1 fruit fly cellular context compared by ENCODE assay signal in the genomic region with DNA sequence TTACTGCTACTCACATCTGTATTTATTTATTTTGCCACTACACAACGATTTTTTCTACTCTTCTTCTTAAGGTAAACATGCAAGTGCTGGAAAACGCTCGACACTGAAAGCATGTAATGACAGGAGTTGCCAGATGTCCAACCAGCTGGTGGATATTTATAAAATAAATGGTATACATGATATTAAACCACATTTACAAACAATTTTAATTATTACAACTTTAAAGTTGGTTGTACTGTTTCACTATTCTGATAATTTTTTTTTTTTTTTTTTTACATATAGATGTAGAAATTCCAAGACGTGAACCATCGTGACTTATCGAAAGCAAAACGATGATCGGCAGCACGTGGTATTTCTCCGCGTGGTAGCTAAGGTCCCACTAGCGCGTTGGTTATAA.
TF ChIP-seq lines count a peak whose summit lies in the region.

Keap1 (minus strand) TSS at position 87 of the 397 bp plus-strand sequence.
kuk (plus strand) TSS at position 386 of the 397 bp plus-strand sequence.

TF ChIP-seq in whole organism, embryonic, 481 proteins besides CTCF, POLR2A, EP300 and RAD21 (continued from another document and continues in another):
- no peak for TF ChIP-seq Hr78 (GFP tag; optimal IDR thresholded peaks at IDR 0.05; lab: Kevin White, UChicago)
- TF ChIP-seq chinmo (GFP tag; IDR thresholded peaks at IDR 0.05; lab: Robert Waterston, UW; ENCODE audit: partially characterized antibody) = no peak
- no peak for TF ChIP-seq Usf (GFP tag; optimal IDR thresholded peaks at IDR 0.05; lab: Kevin White, UChicago)
- TF ChIP-seq nom (GFP tag; optimal IDR thresholded peaks at IDR 0.05; lab: Kevin White, UChicago) = no peak
- TF ChIP-seq scrt (GFP tag; optimal IDR thresholded peaks at IDR 0.05; lab: Kevin White, UChicago) = peak; percentile 35
- TF ChIP-seq lov (optimal IDR thresholded peaks at IDR 0.05; lab: Kevin White, UChicago) = no peak
- no peak for TF ChIP-seq lov (GFP tag; IDR thresholded peaks at IDR 0.05; lab: Robert Waterston, UW)
- TF ChIP-seq CG2129 (GFP tag; IDR thresholded peaks at IDR 0.05; lab: Robert Waterston, UW; ENCODE audit: partially characterized antibody) = peak; percentile 66
- peak; percentile 44; the same call in 1 of the 3 replicates for TF ChIP-seq so (GFP tag; IDR thresholded peaks at IDR 0.05; lab: Robert Waterston, UW)
- peak; percentile 50 for TF ChIP-seq D19B (GFP tag; optimal IDR thresholded peaks at IDR 0.05; lab: Kevin White, UChicago)
- TF ChIP-seq BtbVII (GFP tag; optimal IDR thresholded peaks at IDR 0.05; lab: Kevin White, UChicago) = peak; percentile 22
- TF ChIP-seq Poxn (GFP tag; IDR thresholded peaks at IDR 0.05; lab: Robert Waterston, UW) = no peak
- TF ChIP-seq cwo (GFP tag; optimal IDR thresholded peaks at IDR 0.05; lab: Kevin White, UChicago) = no peak
- TF ChIP-seq ab (GFP tag; optimal IDR thresholded peaks at IDR 0.05; lab: Kevin White, UChicago) = no peak
- no peak for TF ChIP-seq fd102C (GFP tag; optimal IDR thresholded peaks at IDR 0.05; lab: Kevin White, UChicago)
- TF ChIP-seq Dfd (GFP tag; optimal IDR thresholded peaks at IDR 0.05; lab: Kevin White, UChicago) = no peak
- no peak for TF ChIP-seq sc (optimal IDR thresholded peaks at IDR 0.05; lab: Kevin White, UChicago)
- TF ChIP-seq sc (GFP tag; optimal IDR thresholded peaks at IDR 0.05; lab: Kevin White, UChicago) = no peak
- no peak for TF ChIP-seq ftz-f1 (GFP tag; optimal IDR thresholded peaks at IDR 0.05; lab: Kevin White, UChicago)
- TF ChIP-seq Ets65A (GFP tag; lab: Kevin White, UChicago) = peak; percentile 96
- peak; percentile 61 for TF ChIP-seq tna (GFP tag; IDR thresholded peaks at IDR 0.05; lab: Robert Waterston, UW; ENCODE audit: partially characterized antibody)
- TF ChIP-seq CrebB (tag; optimal IDR thresholded peaks at IDR 0.05; lab: Kevin White, UChicago) = no peak
- peak; percentile 1 for TF ChIP-seq CG15601 (tag; optimal IDR thresholded peaks at IDR 0.05; lab: Kevin White, UChicago)
- peak; percentile 58 for TF ChIP-seq eyg (GFP tag; optimal IDR thresholded peaks at IDR 0.05; lab: Kevin White, UChicago)
- no peak for TF ChIP-seq pan (optimal IDR thresholded peaks at IDR 0.05; lab: Kevin White, UChicago)
- no peak for TF ChIP-seq pan (GFP tag; optimal IDR thresholded peaks at IDR 0.05 in 1 of 2, IDR thresholded peaks at IDR 0.05 in 1 of 2)
- TF ChIP-seq CG3281 (GFP tag; optimal IDR thresholded peaks at IDR 0.05; lab: Kevin White, UChicago) = no peak
- no peak for TF ChIP-seq zf30C (GFP tag; optimal IDR thresholded peaks at IDR 0.05; lab: Kevin White, UChicago)
- TF ChIP-seq Myb (GFP tag; optimal IDR thresholded peaks at IDR 0.05; lab: Kevin White, UChicago) = peak; percentile 92
- peak; percentile 47 for TF ChIP-seq CG13624 (GFP tag; optimal IDR thresholded peaks at IDR 0.05; lab: Kevin White, UChicago)
- TF ChIP-seq Ssrp (tag; optimal IDR thresholded peaks at IDR 0.05; lab: Kevin White, UChicago) = no peak
- peak; percentile 93 for TF ChIP-seq knrl (GFP tag; IDR thresholded peaks at IDR 0.05; lab: Robert Waterston, UW; ENCODE audit: partially characterized antibody)
- TF ChIP-seq aop (GFP tag; IDR thresholded peaks at IDR 0.05; lab: Robert Waterston, UW) = no peak
- peak in 1 of 2 experiments; percentile 4 for TF ChIP-seq Trl (optimal IDR thresholded peaks at IDR 0.05; lab: Kevin White, UChicago)
- TF ChIP-seq Trl (GFP tag; optimal IDR thresholded peaks at IDR 0.05; lab: Kevin White, UChicago) = peak; percentile 71
- peak; percentile 57 for TF ChIP-seq bab2 (GFP tag; optimal IDR thresholded peaks at IDR 0.05; lab: Kevin White, UChicago)
- peak; percentile 74 for TF ChIP-seq CG15514 (GFP tag; optimal IDR thresholded peaks at IDR 0.05; lab: Kevin White, UChicago)
- TF ChIP-seq CG1647 (GFP tag; optimal IDR thresholded peaks at IDR 0.05; lab: Kevin White, UChicago) = peak; percentile 71
- peak; percentile 74 for TF ChIP-seq CG9932 (GFP tag; IDR thresholded peaks at IDR 0.05; lab: Robert Waterston, UW)
- no peak for TF ChIP-seq gcm (GFP tag; optimal IDR thresholded peaks at IDR 0.05; lab: Kevin White, UChicago)
- TF ChIP-seq CG12104 (GFP tag; optimal IDR thresholded peaks at IDR 0.05; lab: Kevin White, UChicago) = peak; percentile 51
- TF ChIP-seq CG4424 (GFP tag; optimal IDR thresholded peaks at IDR 0.05; lab: Kevin White, UChicago) = peak; percentile 30
- peak; percentile 71 for TF ChIP-seq NfI (GFP tag; optimal IDR thresholded peaks at IDR 0.05; lab: Kevin White, UChicago)
- no peak; the same call in 1 of the 2 replicates for TF ChIP-seq ato (GFP tag; IDR thresholded peaks at IDR 0.05; lab: Robert Waterston, UW; ENCODE audit: partially characterized antibody)
- no peak for TF ChIP-seq CG1792 (GFP tag; optimal IDR thresholded peaks at IDR 0.05; lab: Kevin White, UChicago)
- peak; percentile 23 for TF ChIP-seq CG16863 (GFP tag; optimal IDR thresholded peaks at IDR 0.05; lab: Kevin White, UChicago)
- TF ChIP-seq CG30020 (tag; optimal IDR thresholded peaks at IDR 0.05; lab: Kevin White, UChicago) = peak; percentile 9
- peak; percentile 30; the same call in 1 of the 2 replicates for TF ChIP-seq CG8765 (GFP tag; IDR thresholded peaks at IDR 0.05; lab: Robert Waterston, UW)
- peak; percentile 43 for TF ChIP-seq CG17829 (tag; optimal IDR thresholded peaks at IDR 0.05; lab: Kevin White, UChicago)
- no peak for TF ChIP-seq pnt (GFP tag; optimal IDR thresholded peaks at IDR 0.05; lab: Kevin White, UChicago)
- peak; percentile 43 for TF ChIP-seq CG18599 (GFP tag; optimal IDR thresholded peaks at IDR 0.05; lab: Kevin White, UChicago)
- peak; percentile 88 for TF ChIP-seq Scr (GFP tag; IDR thresholded peaks at IDR 0.05; lab: Robert Waterston, UW; ENCODE audit: partially characterized antibody)
- TF ChIP-seq Doc3 (GFP tag; IDR thresholded peaks at IDR 0.05; lab: Robert Waterston, UW; ENCODE audit: partially characterized antibody) = peak; percentile 79
- no peak for TF ChIP-seq toy (GFP tag; IDR thresholded peaks at IDR 0.05; lab: Robert Waterston, UW)
- TF ChIP-seq CG14014 (GFP tag; IDR thresholded peaks at IDR 0.05; lab: Robert Waterston, UW) = peak; percentile 51
- peak; percentile 86 for TF ChIP-seq dm (GFP tag; optimal IDR thresholded peaks at IDR 0.05; lab: Kevin White, UChicago)
- peak; percentile 21 for TF ChIP-seq CG5245 (GFP tag; optimal IDR thresholded peaks at IDR 0.05; lab: Kevin White, UChicago)
- peak; percentile 28 for TF ChIP-seq CG12071 (GFP tag; optimal IDR thresholded peaks at IDR 0.05; lab: Kevin White, UChicago)
- TF ChIP-seq Atf3 (GFP tag; optimal IDR thresholded peaks at IDR 0.05; lab: Kevin White, UChicago) = peak; percentile 48
- TF ChIP-seq Sox102F (GFP tag; optimal IDR thresholded peaks at IDR 0.05; lab: Kevin White, UChicago) = peak; percentile 22
- peak; percentile 72 for TF ChIP-seq Mad (GFP tag; optimal IDR thresholded peaks at IDR 0.05; lab: Kevin White, UChicago)
- TF ChIP-seq row (GFP tag; IDR thresholded peaks at IDR 0.05; lab: Robert Waterston, UW) = peak; percentile 50; the same call in 2 of the 3 replicates
- peak; percentile 67 for TF ChIP-seq NC2β (GFP tag; optimal IDR thresholded peaks at IDR 0.05; lab: Kevin White, UChicago)
- TF ChIP-seq pb (GFP tag; optimal IDR thresholded peaks at IDR 0.05; lab: Kevin White, UChicago) = peak; percentile 17
- TF ChIP-seq mam (GFP tag; optimal IDR thresholded peaks at IDR 0.05; lab: Kevin White, UChicago) = peak; percentile 76
- peak; percentile 59 for TF ChIP-seq caup (GFP tag; optimal IDR thresholded peaks at IDR 0.05; lab: Kevin White, UChicago; ENCODE audit: severe bottlenecking)
- no peak for TF ChIP-seq Deaf1 (tag; optimal IDR thresholded peaks at IDR 0.05; lab: Kevin White, UChicago)
- TF ChIP-seq CG2889 (GFP tag; IDR thresholded peaks at IDR 0.05; lab: Robert Waterston, UW) = 0 out of 3 replicates have a peak, but pooled peaks have one; percentile 4
- peak; percentile 29 for TF ChIP-seq CG15269 (tag; optimal IDR thresholded peaks at IDR 0.05; lab: Kevin White, UChicago)
- TF ChIP-seq CG14441 (GFP tag; IDR thresholded peaks at IDR 0.05; lab: Robert Waterston, UW) = peak; percentile 57; the same call in 1 of the 2 replicates
- TF ChIP-seq exex (tag; optimal IDR thresholded peaks at IDR 0.05; lab: Kevin White, UChicago) = no peak
- no peak for TF ChIP-seq Abd-B (GFP tag; optimal IDR thresholded peaks at IDR 0.05; lab: Kevin White, UChicago)
- TF ChIP-seq CG6683 (GFP tag; optimal IDR thresholded peaks at IDR 0.05; lab: Kevin White, UChicago) = no peak
- TF ChIP-seq Doc2 (GFP tag; IDR thresholded peaks at IDR 0.05; lab: Robert Waterston, UW) = no peak
- TF ChIP-seq CG10274 (GFP tag; optimal IDR thresholded peaks at IDR 0.05; lab: Kevin White, UChicago) = no peak
- peak; percentile 77 for TF ChIP-seq bbx (GFP tag; IDR thresholded peaks at IDR 0.05; lab: Robert Waterston, UW; ENCODE audit: partially characterized antibody)
- peak; percentile 27 for TF ChIP-seq psq (GFP tag; optimal IDR thresholded peaks at IDR 0.05; lab: Kevin White, UChicago)
- TF ChIP-seq Oaz (GFP tag; IDR thresholded peaks at IDR 0.05; lab: Robert Waterston, UW) = no peak
- peak; percentile 52 for TF ChIP-seq Dek (tag; optimal IDR thresholded peaks at IDR 0.05; lab: Kevin White, UChicago)
- TF ChIP-seq CoRest (tag; optimal IDR thresholded peaks at IDR 0.05; lab: Kevin White, UChicago) = peak; percentile 67
- peak; percentile 11 for TF ChIP-seq CG8944 (GFP tag; optimal IDR thresholded peaks at IDR 0.05; lab: Kevin White, UChicago)
- TF ChIP-seq Opbp (GFP tag; IDR thresholded peaks at IDR 0.05; lab: Robert Waterston, UW; ENCODE audit: partially characterized antibody) = peak; percentile 71
- TF ChIP-seq CG32772 (GFP tag; IDR thresholded peaks at IDR 0.05; lab: Robert Waterston, UW) = peak; percentile 46; the same call in 1 of the 2 replicates
- no peak for TF ChIP-seq CG7556 (GFP tag; optimal IDR thresholded peaks at IDR 0.05; lab: Kevin White, UChicago)
- peak; percentile 58 for TF ChIP-seq CG12155 (GFP tag; optimal IDR thresholded peaks at IDR 0.05; lab: Kevin White, UChicago)
- TF ChIP-seq CG12744 (GFP tag; optimal IDR thresholded peaks at IDR 0.05; lab: Kevin White, UChicago) = peak; percentile 49
- peak; percentile 95 for TF ChIP-seq BEAF-32 (GFP tag; optimal IDR thresholded peaks at IDR 0.05; lab: Kevin White, UChicago)
- no peak for TF ChIP-seq abd-A (tag; optimal IDR thresholded peaks at IDR 0.05; lab: Kevin White, UChicago)
- no peak for TF ChIP-seq CG11723 (GFP tag; optimal IDR thresholded peaks at IDR 0.05; lab: Kevin White, UChicago)
- no peak for TF ChIP-seq HLH3B (GFP tag; IDR thresholded peaks at IDR 0.05; lab: Robert Waterston, UW)
- peak; percentile 16; the same call in 1 of the 3 replicates for TF ChIP-seq CG11093 (GFP tag; IDR thresholded peaks at IDR 0.05; lab: Robert Waterston, UW)
- TF ChIP-seq da (GFP tag; optimal IDR thresholded peaks at IDR 0.05; lab: Kevin White, UChicago) = peak; percentile 3
- peak; percentile 48 for TF ChIP-seq sqz (GFP tag; optimal IDR thresholded peaks at IDR 0.05; lab: Kevin White, UChicago)
- peak; percentile 59 for TF ChIP-seq CG1602 (GFP tag; optimal IDR thresholded peaks at IDR 0.05; lab: Kevin White, UChicago)
- no peak for TF ChIP-seq Optix (GFP tag; IDR thresholded peaks at IDR 0.05; lab: Robert Waterston, UW)
- no peak for TF ChIP-seq dan (GFP tag; IDR thresholded peaks at IDR 0.05; lab: Robert Waterston, UW)
- TF ChIP-seq CG7987 (GFP tag; optimal IDR thresholded peaks at IDR 0.05; lab: Kevin White, UChicago) = no peak
- peak; percentile 82 for TF ChIP-seq pzg (GFP tag; optimal IDR thresholded peaks at IDR 0.05; lab: Kevin White, UChicago)
- peak; percentile 93 for TF ChIP-seq CG9797 (GFP tag; optimal IDR thresholded peaks at IDR 0.05; lab: Kevin White, UChicago)
- TF ChIP-seq tio (GFP tag; optimal IDR thresholded peaks at IDR 0.05; lab: Kevin White, UChicago) = peak; percentile 64
- peak; percentile 24 for TF ChIP-seq grau (tag; optimal IDR thresholded peaks at IDR 0.05; lab: Kevin White, UChicago)
- peak; percentile 49 for TF ChIP-seq Xrp1 (GFP tag; IDR thresholded peaks at IDR 0.05; lab: Robert Waterston, UW)
- no peak for TF ChIP-seq CG15073 (GFP tag; optimal IDR thresholded peaks at IDR 0.05; lab: Kevin White, UChicago)
- TF ChIP-seq Neu2 (GFP tag; optimal IDR thresholded peaks at IDR 0.05; lab: Kevin White, UChicago; ENCODE audit: borderline replicate concordance) = no peak
- no peak for TF ChIP-seq crol (GFP tag; IDR thresholded peaks at IDR 0.05; lab: Robert Waterston, UW)
- TF ChIP-seq tgo (GFP tag; IDR thresholded peaks at IDR 0.05; lab: Robert Waterston, UW) = no peak
- TF ChIP-seq CG8359 (GFP tag; optimal IDR thresholded peaks at IDR 0.05; lab: Kevin White, UChicago; ENCODE audit: borderline replicate concordance) = no peak
- no peak for TF ChIP-seq jing (GFP tag; optimal IDR thresholded peaks at IDR 0.05; lab: Kevin White, UChicago)
- TF ChIP-seq bsh (GFP tag; optimal IDR thresholded peaks at IDR 0.05; lab: Kevin White, UChicago) = peak in 1 of 2 experiments; percentile 24
- no peak for TF ChIP-seq CG17568 (GFP tag; optimal IDR thresholded peaks at IDR 0.05; lab: Kevin White, UChicago)
- TF ChIP-seq nerfin-2 (GFP tag; IDR thresholded peaks at IDR 0.05; lab: Robert Waterston, UW; ENCODE audit: partially characterized antibody) = no peak
- TF ChIP-seq CG10267 (tag; optimal IDR thresholded peaks at IDR 0.05; lab: Kevin White, UChicago) = peak; percentile 99
- TF ChIP-seq ase (GFP tag; IDR thresholded peaks at IDR 0.05; lab: Robert Waterston, UW) = no peak
- TF ChIP-seq ap (GFP tag; IDR thresholded peaks at IDR 0.05; lab: Robert Waterston, UW) = peak; percentile 42; the same call in 1 of the 2 replicates
- TF ChIP-seq MBD-R2 (GFP tag; IDR thresholded peaks at IDR 0.05; lab: Robert Waterston, UW) = peak; percentile 42
- TF ChIP-seq slou (GFP tag; optimal IDR thresholded peaks at IDR 0.05; lab: Kevin White, UChicago) = peak; percentile 74
- peak; percentile 61 for TF ChIP-seq Ptx1 (GFP tag; IDR thresholded peaks at IDR 0.05; lab: Robert Waterston, UW)
- no peak for TF ChIP-seq MESR4 (GFP tag; optimal IDR thresholded peaks at IDR 0.05; lab: Kevin White, UChicago)
- TF ChIP-seq fd64A (GFP tag; optimal IDR thresholded peaks at IDR 0.05; lab: Kevin White, UChicago) = no peak
- TF ChIP-seq Hmx (GFP tag; optimal IDR thresholded peaks at IDR 0.05; lab: Kevin White, UChicago) = no peak
- no peak for TF ChIP-seq CG6854 (GFP tag; optimal IDR thresholded peaks at IDR 0.05; lab: Kevin White, UChicago)
- TF ChIP-seq CG6272 (GFP tag; IDR thresholded peaks at IDR 0.05; lab: Robert Waterston, UW) = peak; percentile 46; the same call in 1 of the 2 replicates
- TF ChIP-seq CG34376 (GFP tag; optimal IDR thresholded peaks at IDR 0.05; lab: Kevin White, UChicago) = no peak
- TF ChIP-seq Blimp-1 (GFP tag; optimal IDR thresholded peaks at IDR 0.05; lab: Kevin White, UChicago) = peak; percentile 6
- TF ChIP-seq lbe (GFP tag; optimal IDR thresholded peaks at IDR 0.05; lab: Kevin White, UChicago) = peak; percentile 62
